Worm (Caenorhabditis elegans) whole organism, L1 larva: ENCODE data around the gene R07B7.12.

Source experiments
- C34B4.2 ChIP-seq: sonication (generic microtip); optimal IDR thresholded peaks from 2 replicates; lab custom pipeline; 2017; ENCODE audit warnings: mild to moderate bottlenecking, missing genetic modification characterization, missing compliant biosample characterization
- F16B12.6 ChIP-seq: fragments of 150-350 bp; optimal IDR thresholded peaks from 2 replicates; lab custom pipeline; 2014; ENCODE audit warnings: missing biosample characterization, missing genetic modification characterization
- Y116A8C.19 ChIP-seq: sonication (generic microtip); optimal IDR thresholded peaks from 2 replicates; lab custom pipeline; 2016; ENCODE audit warnings: missing compliant biosample characterization, missing genetic modification characterization, borderline replicate concordance
- alr-1 ChIP-seq: fragments of 200-800 bp; sonication (Bioruptor generic); optimal IDR thresholded peaks from 2 replicates; lab custom pipeline; 2018; ENCODE audit warnings: borderline replicate concordance, mild to moderate bottlenecking, missing genetic modification characterization, missing compliant biosample characterization
- aly-2 ChIP-seq: fragments of 150-350 bp; optimal IDR thresholded peaks from 2 replicates; lab custom pipeline; 2014; ENCODE audit warnings: missing biosample characterization, missing genetic modification characterization
- ama-1 ChIP-seq: fragments of 150-350 bp; optimal IDR thresholded peaks from 2 replicates; lab custom pipeline; 2014
- blmp-1 ChIP-seq: fragments of 150-350 bp; optimal IDR thresholded peaks from 2 replicates; lab custom pipeline; 2014; ENCODE audit warnings: missing biosample characterization, missing genetic modification characterization
- ceh-63 ChIP-seq: fragments of 200-800 bp; sonication (Bioruptor generic); optimal IDR thresholded peaks from 2 replicates; lab custom pipeline; 2018; ENCODE audit warnings: mild to moderate bottlenecking, missing genetic modification characterization, missing compliant biosample characterization
- dpl-1 ChIP-seq, 3 experiments: fragments of 150-350 bp in 2 of 3; sonication (generic microtip) in 1 of 3; optimal IDR thresholded peaks; 2 replicates each; lab custom pipeline; 2014 to 2017; ENCODE audit warnings: missing biosample characterization in 3 of 3, missing genetic modification characterization in 3 of 3, missing genetic modification reagents in 3 of 3
- dsc-1 ChIP-seq: sonication (generic microtip); optimal IDR thresholded peaks from 2 replicates; lab custom pipeline; 2016; ENCODE audit warnings: mild to moderate bottlenecking, missing genetic modification characterization, missing compliant biosample characterization
- efl-1 ChIP-seq, 4 experiments: fragments of 150-350 bp; optimal IDR thresholded peaks in 3 of 4; peaks in 1 of 4; 1 replicate in 1 of 4; 2 replicates in 3 of 4; lab custom pipeline; 2014; ENCODE audit warnings: missing biosample characterization in 2 of 4, missing genetic modification characterization in 2 of 4, missing genetic modification reagents in 2 of 4
- egl-13 ChIP-seq: sonication (generic microtip); optimal IDR thresholded peaks from 2 replicates; lab custom pipeline; 2016; ENCODE audit warnings: missing genotype, missing genetic modification reagents, missing genetic modification characterization, missing compliant biosample characterization
- egl-27 ChIP-seq, 2 experiments: fragments of 150-350 bp in 1 of 2; sonication (generic microtip); optimal IDR thresholded peaks; 3 replicates each; lab custom pipeline; 2017 to 2018; ENCODE audit warnings: missing biosample characterization in 2 of 2, missing genetic modification characterization in 2 of 2, missing genetic modification reagents in 2 of 2
- elt-2 ChIP-seq: sonication (generic microtip); optimal IDR thresholded peaks from 2 replicates; lab custom pipeline; 2016; ENCODE audit warnings: missing genetic modification characterization, mild to moderate bottlenecking, inconsistent platforms, missing compliant biosample characterization, missing genetic modification reagents
- elt-3 ChIP-seq, 6 experiments: fragments of 150-350 bp in 1 of 6; sonication (generic microtip); optimal IDR thresholded peaks; 2 replicates each; lab custom pipeline; 2017 to 2018; ENCODE audit warnings: missing biosample characterization in 6 of 6, missing genetic modification characterization in 6 of 6, inconsistent platforms in 1 of 6
- fkh-4 ChIP-seq: sonication (generic microtip); optimal IDR thresholded peaks from 2 replicates; lab custom pipeline; 2016; ENCODE audit warnings: missing compliant biosample characterization, missing genetic modification characterization, borderline replicate concordance
- fkh-8 ChIP-seq: sonication (generic microtip); optimal IDR thresholded peaks from 2 replicates; lab custom pipeline; 2016; ENCODE audit warnings: mild to moderate bottlenecking, missing genetic modification characterization, missing compliant biosample characterization
- fos-1 ChIP-seq: fragments of 150-350 bp; optimal IDR thresholded peaks from 2 replicates; lab custom pipeline; 2014; ENCODE audit warnings: missing biosample characterization, missing genetic modification characterization
- hlh-17 ChIP-seq: fragments of 200-800 bp; sonication (Bioruptor generic); optimal IDR thresholded peaks from 2 replicates; lab custom pipeline; 2018; ENCODE audit warnings: missing genetic modification characterization, mild to moderate bottlenecking, missing compliant biosample characterization, moderate library complexity, borderline replicate concordance
- hlh-4 ChIP-seq: sonication (generic microtip); optimal IDR thresholded peaks from 2 replicates; lab custom pipeline; 2016; ENCODE audit warnings: mild to moderate bottlenecking, missing genetic modification characterization, missing compliant biosample characterization
- jun-1 ChIP-seq: fragments of 150-350 bp; optimal IDR thresholded peaks from 2 replicates; lab custom pipeline; 2014; ENCODE audit warnings: missing biosample characterization, missing genetic modification reagents, missing genetic modification characterization
- lin-13 ChIP-seq: fragments of 150-350 bp; optimal IDR thresholded peaks from 2 replicates; lab custom pipeline; 2014; ENCODE audit warnings: missing biosample characterization, missing genetic modification reagents, missing genetic modification characterization
- lin-14 ChIP-seq: fragments of 200-800 bp; sonication (Bioruptor generic); optimal IDR thresholded peaks from 2 replicates; lab custom pipeline; 2018; ENCODE audit warnings: mild to moderate bottlenecking, missing genetic modification characterization, moderate library complexity, missing compliant biosample characterization
- lin-35 ChIP-seq, 2 experiments: fragments of 150-350 bp; optimal IDR thresholded peaks; 2 replicates each; lab custom pipeline; 2014; ENCODE audit warnings: missing biosample characterization in 2 of 2, missing genetic modification characterization in 2 of 2, missing genetic modification reagents in 2 of 2
- lin-39 ChIP-seq: fragments of 150-350 bp; optimal IDR thresholded peaks from 2 replicates; lab custom pipeline; 2014; ENCODE audit warnings: missing biosample characterization, missing genetic modification reagents, missing genetic modification characterization
- lsy-2 ChIP-seq, 2 experiments: fragments of 150-350 bp; optimal IDR thresholded peaks; 2 replicates each; lab custom pipeline; 2014; ENCODE audit warnings: missing biosample characterization in 2 of 2, missing genetic modification characterization in 2 of 2
- mdl-1 ChIP-seq, 2 experiments: fragments of 150-350 bp; optimal IDR thresholded peaks; 2 replicates each; lab custom pipeline; 2014 to 2017; ENCODE audit warnings: missing biosample characterization in 2 of 2, missing genetic modification characterization in 2 of 2, inconsistent platforms in 1 of 2
- mef-2 ChIP-seq: fragments of 150-350 bp; optimal IDR thresholded peaks from 2 replicates; lab custom pipeline; 2014; ENCODE audit warnings: missing biosample characterization, missing genetic modification characterization
- mep-1 ChIP-seq: fragments of 150-350 bp; optimal IDR thresholded peaks from 2 replicates; lab custom pipeline; 2014; ENCODE audit warnings: missing biosample characterization, missing genetic modification characterization
- nhr-12 ChIP-seq: sonication (generic microtip); optimal IDR thresholded peaks from 2 replicates; lab custom pipeline; 2017; ENCODE audit warnings: missing biosample characterization, missing genetic modification characterization
- nhr-71 ChIP-seq: sonication (generic microtip); optimal IDR thresholded peaks from 2 replicates; lab custom pipeline; 2016; ENCODE audit warnings: mild to moderate bottlenecking, missing genetic modification characterization, moderate library complexity, missing compliant biosample characterization
- nhr-84 ChIP-seq: sonication (generic microtip); optimal IDR thresholded peaks from 2 replicates; lab custom pipeline; 2017; ENCODE audit warnings: missing biosample characterization, missing genetic modification characterization
- nhr-85 ChIP-seq: sonication (generic microtip); peaks from one replicate; lab custom pipeline; 2016; ENCODE audit warnings: missing genetic modification characterization, inconsistent platforms, missing compliant biosample characterization
- nhr-90 ChIP-seq: sonication (generic microtip); optimal IDR thresholded peaks from 2 replicates; lab custom pipeline; 2016; ENCODE audit warnings: mild to moderate bottlenecking, missing genetic modification characterization, missing compliant biosample characterization; ENCODE audit not compliant: poor library complexity
- pag-3 ChIP-seq: sonication (generic microtip); optimal IDR thresholded peaks from 2 replicates; lab custom pipeline; 2017; ENCODE audit warnings: missing genetic modification characterization, mild to moderate bottlenecking, missing compliant biosample characterization, antibody characterized with exemption, borderline replicate concordance; ENCODE audit not compliant: insufficient read depth
- pax-3 ChIP-seq: fragments of 200-800 bp; sonication (Bioruptor generic); optimal IDR thresholded peaks from 2 replicates; lab custom pipeline; 2018; ENCODE audit warnings: mild to moderate bottlenecking, missing genetic modification characterization, moderate library complexity, missing compliant biosample characterization
- pqm-1 ChIP-seq: sonication (generic microtip); optimal IDR thresholded peaks from 3 replicates; lab custom pipeline; 2017; ENCODE audit warnings: missing biosample characterization, missing genetic modification characterization
- rnt-1 ChIP-seq: sonication (generic microtip); optimal IDR thresholded peaks from 2 replicates; lab custom pipeline; 2016; ENCODE audit warnings: mild to moderate bottlenecking, missing genetic modification characterization, moderate library complexity, missing compliant biosample characterization
- skn-1 ChIP-seq: fragments of 150-350 bp; optimal IDR thresholded peaks from 2 replicates; lab custom pipeline; 2014; ENCODE audit warnings: missing biosample characterization, missing genetic modification characterization
- snpc-4 ChIP-seq: fragments of 150-350 bp; optimal IDR thresholded peaks from 2 replicates; lab custom pipeline; 2014; ENCODE audit warnings: missing biosample characterization, missing genetic modification characterization
- snu-23 ChIP-seq: sonication (generic microtip); optimal IDR thresholded peaks from 2 replicates; lab custom pipeline; 2016; ENCODE audit warnings: missing genetic modification characterization, missing compliant biosample characterization
- sox-4 ChIP-seq: sonication (generic microtip); optimal IDR thresholded peaks from 2 replicates; lab custom pipeline; 2016; ENCODE audit warnings: missing genetic modification characterization, missing compliant biosample characterization
- tbx-2 ChIP-seq: sonication (generic microtip); optimal IDR thresholded peaks from 2 replicates; lab custom pipeline; 2016; ENCODE audit warnings: missing genetic modification characterization, missing compliant biosample characterization
- tlp-1 ChIP-seq: fragments of 150-350 bp; optimal IDR thresholded peaks from 2 replicates; lab custom pipeline; 2014; ENCODE audit warnings: missing biosample characterization, missing genetic modification characterization
- unc-130 ChIP-seq: fragments of 150-350 bp; optimal IDR thresholded peaks from 2 replicates; lab custom pipeline; 2017; ENCODE audit warnings: missing biosample characterization, missing genetic modification characterization, inconsistent platforms
- ztf-4 ChIP-seq: fragments of 150-350 bp; optimal IDR thresholded peaks from 2 replicates; lab custom pipeline; 2014; ENCODE audit warnings: missing biosample characterization, missing genetic modification characterization

R07B7.12 gene

DNA sequence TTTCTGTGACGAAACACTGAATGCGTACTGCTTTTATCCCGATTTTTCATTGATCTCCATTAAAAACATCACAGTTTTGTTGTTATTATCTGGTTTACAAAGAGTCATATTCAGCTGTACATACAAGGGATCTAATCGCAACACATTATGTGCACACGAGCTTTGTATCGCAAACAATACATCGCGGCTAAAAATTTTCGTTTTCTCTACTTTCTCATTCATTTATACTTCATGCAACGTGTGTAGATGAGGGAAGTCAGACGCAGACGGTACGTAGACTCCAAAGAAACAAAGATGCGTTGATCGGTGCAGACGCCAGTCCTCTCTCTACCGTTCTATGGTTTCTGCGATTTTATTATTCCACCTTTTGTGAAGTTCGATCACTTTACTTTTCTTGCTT is 18.0 kb downstream of the R07B7.12 start, which contains the start of gene nhr-136 (continued):
- no peak for TF ChIP-seq nhr-90 (tag; lab: Kevin White, UChicago)
- TF ChIP-seq pax-3 (tag; lab: Kevin White, UChicago) = no peak
- no peak for TF ChIP-seq dsc-1 (tag; lab: Kevin White, UChicago)
- TF ChIP-seq egl-27 (tag; optimal IDR thresholded peaks at IDR 0.05; lab: Kevin White, UChicago) = no peak
- TF ChIP-seq sox-4 (tag; lab: Kevin White, UChicago) = no peak
- TF ChIP-seq lin-13 (GFP tag; lab: Kevin White, UChicago) = no peak
- no peak for TF ChIP-seq pqm-1 (tag; lab: Kevin White, UChicago)
- TF ChIP-seq ceh-63 (GFP tag; lab: Kevin White, UChicago) = no peak
- TF ChIP-seq hlh-4 (tag; lab: Kevin White, UChicago) = no peak
- TF ChIP-seq mep-1 (tag; lab: Kevin White, UChicago) = no peak
- TF ChIP-seq blmp-1 (tag; lab: Kevin White, UChicago) = peak; percentile 75
- no peak for TF ChIP-seq unc-130
- TF ChIP-seq lsy-2 (tag; optimal IDR thresholded peaks at IDR 0.05; lab: Kevin White, UChicago) = peak in 1 of 2 experiments; percentile 5
- no peak for TF ChIP-seq tlp-1 (tag; lab: Kevin White, UChicago)
- no peak for TF ChIP-seq fkh-4
- no peak for TF ChIP-seq snpc-4 (tag; lab: Kevin White, UChicago)
- no peak for TF ChIP-seq mdl-1 (tag; optimal IDR thresholded peaks at IDR 0.05; lab: Kevin White, UChicago)
- no peak for TF ChIP-seq C34B4.2 (tag; lab: Kevin White, UChicago)
- no peak for TF ChIP-seq tbx-2 (tag; lab: Kevin White, UChicago)
- TF ChIP-seq fkh-8 (tag; lab: Kevin White, UChicago) = no peak
- peak; percentile 7 for TF ChIP-seq snu-23 (GFP tag; lab: Kevin White, UChicago)
- no peak for TF ChIP-seq jun-1 (tag; lab: Kevin White, UChicago)

ce11 chrV:12111452-12111851 is 22.6 kb downstream of the R07B7.12 start, which contains the start of gene lhpp-1:
lhpp-1 (minus strand) TSS chrV:12111805.
- TF ChIP-seq rnt-1 (tag; lab: Kevin White, UChicago) (peak; percentile 19), lin-14 (peak; percentile 5), nhr-85 (peak; percentile 80), lin-39 (tag; lab: Kevin White, UChicago) (no peak), elt-3 (tag; optimal IDR thresholded peaks at IDR 0.05; lab: Kevin White, UChicago) (peak in 1 of 6 experiments; percentile 12), dsc-1 (tag; lab: Kevin White, UChicago) (no peak), alr-1 (no peak), egl-13 (tag; lab: Kevin White, UChicago) (no peak), ztf-4 (tag; lab: Kevin White, UChicago) (no peak), mdl-1 (tag; optimal IDR thresholded peaks at IDR 0.05; lab: Kevin White, UChicago) (peak in 1 of 2 experiments; percentile 14), dpl-1 (GFP tag; optimal IDR thresholded peaks at IDR 0.05; lab: Kevin White, UChicago) (peak; percentile 20 to 61 (median 55)), hlh-17 (GFP tag; lab: Kevin White, UChicago) (no peak), snu-23 (GFP tag; lab: Kevin White, UChicago) (peak; percentile 6), skn-1 (tag; lab: Kevin White, UChicago) (peak; percentile 2), lsy-2 (tag; optimal IDR thresholded peaks at IDR 0.05; lab: Kevin White, UChicago) (peak in 1 of 2 experiments; percentile 20), blmp-1 (tag; lab: Kevin White, UChicago) (peak; percentile 68), lin-35 (GFP tag; optimal IDR thresholded peaks at IDR 0.05; lab: Kevin White, UChicago) (peak; percentile 48 to 78), efl-1 (optimal IDR thresholded peaks at IDR 0.05; lab: Kevin White, UChicago) (peak in 1 of 2 experiments; percentile 30), efl-1 (GFP tag; optimal IDR thresholded peaks at IDR 0.05 in 1 of 2; lab: Kevin White, UChicago) (peak; percentile 34 to 93), nhr-84 (tag; lab: Kevin White, UChicago) (no peak), ama-1 (lab: Kevin White, UChicago) (no peak), F16B12.6 (tag; lab: Kevin White, UChicago) (peak; percentile 69)

- TF ChIP-seq pag-3 (tag; lab: Kevin White, UChicago) (no peak), elt-2 (tag; lab: Kevin White, UChicago) (peak; percentile 11), aly-2 (tag; lab: Kevin White, UChicago) (no peak), egl-13 (tag; lab: Kevin White, UChicago) (no peak), nhr-71 (tag; lab: Kevin White, UChicago) (no peak), snpc-4 (tag; lab: Kevin White, UChicago) (no peak), lin-39 (tag; lab: Kevin White, UChicago) (no peak), nhr-85 (peak; percentile 28), nhr-12 (no peak), mef-2 (tag; lab: Kevin White, UChicago) (no peak), blmp-1 (tag; lab: Kevin White, UChicago) (no peak), hlh-17 (GFP tag; lab: Kevin White, UChicago) (no peak), pax-3 (tag; lab: Kevin White, UChicago) (no peak), lin-14 (peak; percentile 27), Y116A8C.19 (tag; lab: Kevin White, UChicago) (no peak), fos-1 (tag; lab: Kevin White, UChicago) (no peak)
Measured at ce11 chrV:12113726-12114125, 24.9 kb downstream of the R07B7.12 start.
